Worm (Caenorhabditis elegans): Measurements from ENCODE around the gene F46H5.4.

Gene F46H5.4

DNA sequence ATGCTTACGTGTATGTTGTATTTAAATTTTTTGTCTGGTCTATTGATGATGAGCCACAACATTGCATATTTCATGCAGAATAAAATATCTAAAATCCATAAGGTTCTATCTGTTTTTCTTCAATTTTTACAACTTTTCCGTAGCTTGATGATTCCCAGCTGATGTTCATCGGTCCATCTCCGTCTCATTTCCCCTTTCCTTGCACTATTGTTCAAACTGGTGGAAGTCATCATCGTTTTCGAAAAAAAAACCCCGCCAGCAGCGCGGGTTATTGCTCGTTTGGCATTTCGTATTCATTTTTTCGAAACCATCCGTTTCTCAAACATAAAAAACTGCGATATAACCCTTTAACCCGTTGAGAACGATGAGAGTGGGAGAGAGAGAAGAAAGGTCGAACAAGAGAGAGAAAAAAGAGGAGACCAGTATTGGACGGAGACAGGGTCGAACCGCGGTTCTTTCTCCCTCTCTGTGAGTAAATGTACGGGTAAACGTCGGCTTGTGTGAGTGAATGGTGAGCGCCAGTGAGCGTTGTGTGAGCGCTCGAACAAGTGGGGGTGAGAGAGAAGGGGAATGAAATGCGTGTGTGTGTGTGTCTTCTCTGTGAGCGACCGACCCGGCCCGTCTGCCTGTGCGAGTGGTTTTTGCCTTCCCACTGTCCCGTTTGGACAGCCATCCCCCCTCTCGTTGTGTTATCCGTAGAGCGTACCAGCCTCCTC lies 10.3 kb upstream of the F46H5.4 start (continued):
- TF ChIP-seq lir-1 (GFP tag; conservative IDR thresholded peaks at IDR 0.05) (peak; percentile 100), attf-5 (GFP tag; optimal IDR thresholded peaks at IDR 0.05) (peak; percentile 84), atf-7 (tag; optimal IDR thresholded peaks at IDR 0.05) (peak; percentile 46), nhr-90 (tag; optimal IDR thresholded peaks at IDR 0.05) (peak; percentile 58), die-1 (tag; optimal IDR thresholded peaks at IDR 0.05) (peak; percentile 56), B0336.3 (GFP tag; IDR thresholded peaks at IDR 0.05) (peak; percentile 89), nhr-179 (tag; optimal IDR thresholded peaks at IDR 0.05) (no peak), pbrm-1 (GFP tag; IDR thresholded peaks at IDR 0.05) (peak; percentile 76), ama-1 (optimal IDR thresholded peaks at IDR 0.05) (no peak), ama-1 (GFP tag; optimal IDR thresholded peaks at IDR 0.05) (no peak), Y53G8AR.9 (GFP tag; conservative IDR thresholded peaks at IDR 0.05) (0 out of 2 replicates have a peak, but pooled peaks have one; percentile 15), zim-3 (tag; optimal IDR thresholded peaks at IDR 0.05) (no peak), egrh-3 (GFP tag; IDR thresholded peaks at IDR 0.05) (peak; percentile 87), F22D6.2 (tag; optimal IDR thresholded peaks at IDR 0.05) (peak; percentile 2), efl-1 (GFP tag; optimal IDR thresholded peaks at IDR 0.05) (no peak), Y56A3A.18 (GFP tag; IDR thresholded peaks at IDR 0.05) (0 out of 2 replicates have a peak, but pooled peaks have one; percentile 50), attf-6 (GFP tag; IDR thresholded peaks at IDR 0.05) (no peak), zfh-2 (GFP tag; conservative IDR thresholded peaks at IDR 0.05) (peak; percentile 98), F49E8.2 (tag; optimal IDR thresholded peaks at IDR 0.05; ENCODE audit: insufficient read depth) (no peak), let-607 (tag; optimal IDR thresholded peaks at IDR 0.05) (peak; percentile 2 to 61), sdz-38 (tag; optimal IDR thresholded peaks at IDR 0.05) (no peak), ccch-3 (GFP tag; optimal IDR thresholded peaks at IDR 0.05) (no peak), ceh-91 (GFP tag; IDR thresholded peaks at IDR 0.05) (no peak), ceh-27 (GFP tag; optimal IDR thresholded peaks at IDR 0.05) (peak; percentile 93), mes-4 (tag; optimal IDR thresholded peaks at IDR 0.05) (peak; percentile 7), ztf-26 (tag; optimal IDR thresholded peaks at IDR 0.05) (peak; percentile 88), nfyb-1 (GFP tag; IDR thresholded peaks at IDR 0.05) (peak; percentile 86), snpc-1.1 (tag; optimal IDR thresholded peaks at IDR 0.05; ENCODE audit: insufficient read depth) (no peak), hmg-20 (GFP tag; IDR thresholded peaks at IDR 0.05) (peak; percentile 58; the same call in 1 of the 2 replicates), him-1 (tag; optimal IDR thresholded peaks at IDR 0.05) (no peak), hlh-26 (GFP tag; conservative IDR thresholded peaks at IDR 0.05) (no peak), F23B12.7 (tag; optimal IDR thresholded peaks at IDR 0.05; ENCODE audit: insufficient read depth) (peak; percentile 53), nhr-80 (tag; optimal IDR thresholded peaks at IDR 0.05) (peak; percentile 95), T26A5.8 (tag; optimal IDR thresholded peaks at IDR 0.05) (no peak), chd-7 (tag; optimal IDR thresholded peaks at IDR 0.05) (peak; percentile 64), K11D2.4 (GFP tag; IDR thresholded peaks at IDR 0.05) (peak; percentile 81), C17E4.6 (GFP tag; IDR thresholded peaks at IDR 0.05) (peak; percentile 17; the same call in 1 of the 2 replicates), egl-18 (GFP tag; IDR thresholded peaks at IDR 0.05) (0 out of 2 replicates have a peak, but pooled peaks have one; percentile 16), K12H6.12 (tag; optimal IDR thresholded peaks at IDR 0.05) (peak; percentile 96), lin-35 (GFP tag; optimal IDR thresholded peaks at IDR 0.05) (peak in 1 of 3 experiments; percentile 54), ets-4 (GFP tag; optimal IDR thresholded peaks at IDR 0.05) (no peak), Y67H2A.10 (GFP tag; conservative IDR thresholded peaks at IDR 0.05) (no peak), ztf-22 (GFP tag; optimal IDR thresholded peaks at IDR 0.05) (peak; percentile 56), gei-17 (GFP tag; optimal IDR thresholded peaks at IDR 0.05) (peak; percentile 80), aptf-3 (GFP tag; IDR thresholded peaks at IDR 0.05) (no peak), snpc-4 (GFP tag; optimal IDR thresholded peaks at IDR 0.05) (no peak), snpc-4 (tag; optimal IDR thresholded peaks at IDR 0.05) (peak in 3 of 4 experiments; percentile 49 to 79 (median 73)), somi-1 (GFP tag; optimal IDR thresholded peaks at IDR 0.05) (peak; percentile 54)
